Worm (Caenorhabditis elegans): Measurements from ENCODE around the gene pgp-8.

DNA sequence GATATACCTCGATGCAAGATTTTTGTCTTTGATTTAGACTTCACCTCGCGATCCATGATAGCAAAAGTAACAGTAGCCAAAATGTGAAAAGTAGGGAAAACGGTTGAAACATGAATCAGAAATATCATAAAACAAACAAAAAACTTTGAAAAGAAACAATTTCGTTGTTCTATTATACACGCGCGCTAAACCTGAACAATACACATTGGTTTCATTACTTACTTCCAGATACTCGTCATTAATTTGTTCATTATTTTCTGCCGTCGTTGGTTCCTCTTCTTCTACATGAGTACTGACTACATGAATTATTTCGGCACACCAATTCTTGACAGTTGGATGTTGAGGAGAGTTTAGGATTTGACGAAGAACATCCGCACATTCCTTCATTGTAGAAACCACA, 43.7 kb downstream of the pgp-8 start, which contains the start of gene F31B12.3:
- TF ChIP-seq nhr-42 (GFP tag; IDR thresholded peaks at IDR 0.05) (no peak), nhr-237 (tag; optimal IDR thresholded peaks at IDR 0.05) (no peak)

All from whole organism, L4 larva.